Worm (Caenorhabditis elegans): ENCODE results near the gene srw-63.

The srw-63 gene

DNA sequence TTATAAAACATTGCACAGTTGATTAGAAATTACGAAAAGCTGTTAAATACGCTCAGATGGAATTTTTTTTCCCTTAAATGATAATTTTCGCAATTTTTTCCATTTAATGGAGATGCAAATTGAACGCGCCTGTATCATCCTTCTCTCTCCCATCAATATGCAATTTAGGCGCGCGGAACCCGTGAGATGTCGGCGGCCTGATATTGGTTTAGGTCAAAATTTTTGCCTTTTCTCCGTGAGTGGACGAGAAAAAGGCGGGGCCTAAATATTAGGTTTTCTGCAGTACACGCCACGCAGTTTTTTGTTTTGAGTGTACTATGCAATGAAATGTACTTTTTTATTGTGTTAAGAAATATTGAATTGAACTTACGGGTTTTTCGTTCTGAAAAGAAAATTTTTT, 25.9 kb downstream of the srw-63 start:
- TF ChIP-seq pes-1 (GFP tag; IDR thresholded peaks at IDR 0.05) (no peak), hnd-1 (tag; optimal IDR thresholded peaks at IDR 0.05) (no peak)

DNA sequence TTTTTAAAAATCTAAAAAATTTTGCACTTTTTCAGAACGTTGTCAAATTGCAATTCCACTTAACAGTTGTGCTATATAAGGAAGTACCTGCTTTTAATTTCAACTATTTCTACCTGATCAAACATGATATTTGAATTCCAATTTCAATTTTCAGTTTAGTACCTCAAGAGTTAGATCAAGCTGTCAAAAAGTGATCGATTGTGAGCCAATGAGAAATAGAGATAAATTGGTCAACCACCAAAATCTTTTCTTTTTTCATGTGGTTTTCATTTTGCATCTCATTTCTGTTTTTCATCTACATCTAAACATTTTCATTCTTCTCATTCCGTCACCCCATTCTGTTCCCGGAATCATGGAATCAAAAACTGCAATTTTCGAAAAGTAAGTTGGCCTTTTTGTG, 27.0 kb downstream of the srw-63 start, which contains the start of gene egl-23:
egl-23 (plus strand) TSS at position 301 of the 400 bp plus-strand sequence.
- TF ChIP-seq ets-7 (tag; optimal IDR thresholded peaks at IDR 0.05), result no peak
- no peak for TF ChIP-seq scrt-1 (GFP tag; IDR thresholded peaks at IDR 0.05)

DNA sequence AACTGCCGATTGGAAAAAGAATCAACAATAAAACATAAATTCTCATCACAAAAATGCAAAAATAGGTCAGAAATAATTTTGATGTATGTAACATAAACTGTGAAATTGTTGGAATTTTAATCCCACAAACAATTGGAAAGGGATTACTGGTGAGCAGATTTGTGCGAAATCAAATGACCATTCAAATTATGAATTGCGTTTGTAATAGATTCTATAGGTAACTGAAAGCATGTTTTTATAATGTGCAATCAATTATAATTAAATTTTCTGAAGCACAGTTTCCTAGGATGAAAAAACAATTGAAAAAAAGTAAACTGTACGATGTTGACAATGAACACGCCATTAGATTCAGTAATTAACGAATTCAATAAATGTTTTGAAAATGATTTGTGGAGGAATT, 30.0 kb downstream of the srw-63 start, which contains the start of gene tor-1:
tor-1 (minus strand) TSS at position 101 of the 400 bp plus-strand sequence.
- no peak for TF ChIP-seq B0310.2 (tag; optimal IDR thresholded peaks at IDR 0.05)
- no peak for TF ChIP-seq ama-1 (optimal IDR thresholded peaks at IDR 0.05)
- no peak for TF ChIP-seq hmbx-1 (tag; optimal IDR thresholded peaks at IDR 0.05)
- TF ChIP-seq F13C5.2 (tag; optimal IDR thresholded peaks at IDR 0.05), result no peak
- no peak for TF ChIP-seq tbx-37 (GFP tag; conservative IDR thresholded peaks at IDR 0.05)
- TF ChIP-seq hmg-4 (GFP tag; optimal IDR thresholded peaks at IDR 0.05), result no peak
- TF ChIP-seq pes-1 (GFP tag; IDR thresholded peaks at IDR 0.05), result no peak
- TF ChIP-seq ets-7 (tag; optimal IDR thresholded peaks at IDR 0.05), result no peak
- no peak for TF ChIP-seq tbx-11 (GFP tag; IDR thresholded peaks at IDR 0.05)
- no peak for TF ChIP-seq flt-1 (GFP tag; IDR thresholded peaks at IDR 0.05)
- no peak for TF ChIP-seq sea-1 (GFP tag; conservative IDR thresholded peaks at IDR 0.05)
- no peak for TF ChIP-seq ceh-36 (tag; optimal IDR thresholded peaks at IDR 0.05)
- TF ChIP-seq scrt-1 (GFP tag; IDR thresholded peaks at IDR 0.05), result no peak
- TF ChIP-seq tra-4 (tag; optimal IDR thresholded peaks at IDR 0.05), result no peak

DNA sequence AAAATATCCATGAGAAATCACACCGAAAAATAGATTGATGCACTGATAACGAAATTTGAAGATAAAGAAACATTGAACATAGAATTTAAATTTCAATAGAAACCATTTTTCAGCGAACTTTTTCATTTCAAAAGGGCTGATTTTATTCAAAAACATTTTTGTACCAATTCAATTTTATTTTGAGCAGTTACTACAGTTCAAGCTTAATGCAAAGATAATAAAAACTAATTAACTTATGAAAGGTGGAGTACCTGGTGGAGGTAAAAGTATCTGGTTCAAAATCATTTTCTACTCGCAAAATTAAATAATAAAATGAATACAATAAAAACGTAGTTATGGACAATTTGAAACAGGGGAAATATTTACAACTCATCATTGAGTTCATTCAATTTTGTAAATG, 31.7 kb downstream of the srw-63 start, which contains the start of gene tor-2:
tor-2 (minus strand) TSS at position 101 of the 400 bp plus-strand sequence.
- TF ChIP-seq ama-1 (optimal IDR thresholded peaks at IDR 0.05) (no peak), tra-4 (tag; optimal IDR thresholded peaks at IDR 0.05) (no peak), hmg-4 (GFP tag; optimal IDR thresholded peaks at IDR 0.05) (no peak), hnd-1 (tag; optimal IDR thresholded peaks at IDR 0.05) (no peak), tbx-11 (GFP tag; IDR thresholded peaks at IDR 0.05) (no peak), hmbx-1 (tag; optimal IDR thresholded peaks at IDR 0.05) (no peak)

DNA sequence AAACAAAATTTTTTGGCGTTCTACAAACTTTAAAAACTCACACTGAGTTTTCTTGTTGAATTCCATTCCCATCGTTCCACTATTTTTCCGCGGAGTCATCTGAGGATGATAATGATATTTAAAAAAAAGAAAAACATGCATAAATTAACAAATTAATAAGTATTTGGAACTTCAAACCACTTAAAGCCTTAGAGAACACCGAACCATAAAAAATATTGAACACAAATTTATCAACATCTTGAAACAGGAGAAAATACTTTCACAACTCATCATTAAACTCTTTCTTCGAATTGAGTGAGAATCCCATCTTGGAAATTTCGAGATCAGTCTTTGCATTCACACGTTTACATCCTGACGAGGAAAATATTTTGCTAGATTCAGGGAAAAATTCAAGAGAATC, 33.3 kb downstream of the srw-63 start, which contains the start of gene gei-18:
gei-18 (minus strand) TSS at position 101 of the 400 bp plus-strand sequence.
- TF ChIP-seq tbx-11 (GFP tag; IDR thresholded peaks at IDR 0.05) (no peak), aly-1 (tag; optimal IDR thresholded peaks at IDR 0.05) (no peak), pes-1 (GFP tag; IDR thresholded peaks at IDR 0.05) (no peak), scrt-1 (GFP tag; IDR thresholded peaks at IDR 0.05) (no peak), ceh-36 (tag; optimal IDR thresholded peaks at IDR 0.05) (no peak), tra-4 (tag; optimal IDR thresholded peaks at IDR 0.05) (no peak), flt-1 (GFP tag; IDR thresholded peaks at IDR 0.05) (no peak), hmbx-1 (tag; optimal IDR thresholded peaks at IDR 0.05) (no peak), hnd-1 (tag; optimal IDR thresholded peaks at IDR 0.05) (no peak), B0310.2 (tag; optimal IDR thresholded peaks at IDR 0.05) (no peak), ama-1 (optimal IDR thresholded peaks at IDR 0.05) (no peak), hmg-4 (GFP tag; optimal IDR thresholded peaks at IDR 0.05) (no peak), tbx-37 (GFP tag; conservative IDR thresholded peaks at IDR 0.05) (no peak), sea-1 (GFP tag; conservative IDR thresholded peaks at IDR 0.05) (no peak)

DNA sequence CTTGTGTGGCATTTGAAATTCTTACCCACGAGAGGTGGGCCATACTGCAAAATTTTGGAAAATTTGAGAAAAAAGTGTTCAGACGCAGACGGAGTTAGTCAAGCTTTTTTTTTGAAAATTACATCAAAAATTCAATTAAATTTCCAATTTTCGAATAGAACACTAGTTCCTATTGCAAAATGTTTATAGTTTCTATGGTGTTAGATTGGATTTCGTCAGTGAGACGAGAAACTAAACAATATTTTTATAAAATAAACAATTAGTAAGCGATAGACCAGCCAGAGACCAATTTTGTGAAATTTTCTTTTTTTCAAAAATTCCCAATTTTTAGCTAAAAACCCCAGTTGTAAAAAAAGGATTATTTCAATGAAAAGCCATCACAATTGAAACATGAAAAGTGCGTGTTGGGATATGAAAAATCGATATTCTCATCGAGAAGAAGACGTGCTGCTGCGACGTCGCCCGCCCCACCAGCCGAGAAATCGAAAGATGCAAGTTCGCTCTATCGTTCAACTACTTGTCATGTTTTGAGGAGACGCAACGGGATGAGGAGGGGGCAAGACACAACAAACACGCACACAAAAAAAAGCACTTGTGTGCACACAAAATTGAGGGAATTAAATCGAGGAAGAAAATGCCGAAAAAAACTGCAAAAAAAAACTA, 35.8 kb downstream of the srw-63 start, which contains the start of gene dnbp-1:
dnbp-1 (minus strand) TSS at position 51 of the 663 bp plus-strand sequence.
- TF ChIP-seq aly-1 (tag; optimal IDR thresholded peaks at IDR 0.05) (no peak), F13C5.2 (tag; optimal IDR thresholded peaks at IDR 0.05) (no peak), tbx-37 (GFP tag; conservative IDR thresholded peaks at IDR 0.05) (no peak; the same call in 1 of the 2 replicates), tbx-11 (GFP tag; IDR thresholded peaks at IDR 0.05) (no peak), hnd-1 (tag; optimal IDR thresholded peaks at IDR 0.05) (no peak), ceh-13 (GFP tag; optimal IDR thresholded peaks at IDR 0.05) (no peak), sea-1 (GFP tag; conservative IDR thresholded peaks at IDR 0.05) (no peak), scrt-1 (GFP tag; IDR thresholded peaks at IDR 0.05) (no peak), tra-4 (tag; optimal IDR thresholded peaks at IDR 0.05) (no peak), B0310.2 (tag; optimal IDR thresholded peaks at IDR 0.05) (no peak), flt-1 (GFP tag; IDR thresholded peaks at IDR 0.05) (no peak), ama-1 (optimal IDR thresholded peaks at IDR 0.05) (no peak), hmg-4 (GFP tag; optimal IDR thresholded peaks at IDR 0.05) (no peak), hmbx-1 (tag; optimal IDR thresholded peaks at IDR 0.05) (no peak), ets-7 (tag; optimal IDR thresholded peaks at IDR 0.05) (no peak), pes-1 (GFP tag; IDR thresholded peaks at IDR 0.05) (no peak), ceh-36 (tag; optimal IDR thresholded peaks at IDR 0.05) (no peak)

All from whole organism, early embryonic.